Worm (Caenorhabditis elegans) whole organism, mixed stage, embryonic: ENCODE data around the gene T25G12.3.

Experiments used
- M03D4.4 ChIP-seq: sonication (generic microtip); optimal IDR thresholded peaks from 2 replicates; lab custom pipeline; 2017; ENCODE audit warnings: mild to moderate bottlenecking, missing genetic modification characterization, missing compliant biosample characterization
- bed-3 ChIP-seq: fragments of 200-800 bp; sonication (Bioruptor generic); optimal IDR thresholded peaks from 3 replicates; lab custom pipeline; 2018; ENCODE audit warnings: mild to moderate bottlenecking, missing genetic modification characterization, moderate library complexity, missing compliant biosample characterization
- blmp-1 ChIP-seq: fragments of 150-350 bp; optimal IDR thresholded peaks from 2 replicates; lab custom pipeline; 2014; ENCODE audit warnings: missing biosample characterization, missing genetic modification characterization
- ceh-39 ChIP-seq: fragments of 150-350 bp; optimal IDR thresholded peaks from 2 replicates; lab custom pipeline; 2014; ENCODE audit warnings: missing biosample characterization, missing genetic modification characterization
- ceh-43 ChIP-seq: fragments of 200-800 bp; sonication (Bioruptor generic); optimal IDR thresholded peaks from 2 replicates; lab custom pipeline; 2018; ENCODE audit warnings: mild to moderate bottlenecking, missing genetic modification characterization, moderate library complexity, missing compliant biosample characterization
- ceh-83 ChIP-seq: fragments of 200-800 bp; sonication (Bioruptor generic); optimal IDR thresholded peaks from 2 replicates; lab custom pipeline; 2018; ENCODE audit warnings: mild to moderate bottlenecking, missing genetic modification characterization, missing compliant biosample characterization
- ces-1 ChIP-seq: fragments of 150-350 bp; optimal IDR thresholded peaks from 2 replicates; lab custom pipeline; 2014; ENCODE audit warnings: missing biosample characterization, missing genetic modification reagents, missing genetic modification characterization
- cnd-1 ChIP-seq: fragments of 200-800 bp; sonication (Bioruptor generic); optimal IDR thresholded peaks from 2 replicates; lab custom pipeline; 2018; ENCODE audit warnings: mild to moderate bottlenecking, missing genetic modification characterization, missing compliant biosample characterization
- drap-1 ChIP-seq: fragments of 200-800 bp; sonication (Bioruptor generic); optimal IDR thresholded peaks from 3 replicates; lab custom pipeline; 2018; ENCODE audit warnings: mild to moderate bottlenecking, missing genetic modification characterization, missing compliant biosample characterization
- elt-1 ChIP-seq: sonication (generic microtip); optimal IDR thresholded peaks from 2 replicates; lab custom pipeline; 2017; ENCODE audit warnings: missing genetic modification characterization, mild to moderate bottlenecking, missing compliant biosample characterization, antibody characterized with exemption, moderate library complexity, borderline replicate concordance; ENCODE audit not compliant: insufficient read depth
- elt-3 ChIP-seq: fragments of 150-350 bp; optimal IDR thresholded peaks from 2 replicates; lab custom pipeline; 2014; ENCODE audit warnings: missing biosample characterization, missing genetic modification characterization
- flh-1 ChIP-seq: fragments of 200-800 bp; sonication (Bioruptor generic); optimal IDR thresholded peaks from 2 replicates; lab custom pipeline; 2018; ENCODE audit warnings: mild to moderate bottlenecking, missing genetic modification characterization, moderate library complexity, missing compliant biosample characterization
- hlh-1 ChIP-seq: fragments of 150-350 bp; optimal IDR thresholded peaks from 2 replicates; lab custom pipeline; 2014; ENCODE audit warnings: missing biosample characterization, missing genetic modification reagents, missing genetic modification characterization
- lin-13 ChIP-seq: fragments of 150-350 bp; optimal IDR thresholded peaks from 2 replicates; lab custom pipeline; 2014; ENCODE audit warnings: missing biosample characterization, missing genetic modification characterization
- lsy-2 ChIP-seq: fragments of 150-350 bp; optimal IDR thresholded peaks from 2 replicates; lab custom pipeline; 2014; ENCODE audit warnings: missing biosample characterization, missing genetic modification characterization
- mab-5 ChIP-seq: fragments of 150-350 bp; optimal IDR thresholded peaks from 2 replicates; lab custom pipeline; 2014; ENCODE audit warnings: missing biosample characterization, missing genetic modification characterization
- mep-1 ChIP-seq: fragments of 150-350 bp; optimal IDR thresholded peaks from 2 replicates; lab custom pipeline; 2017; ENCODE audit warnings: missing biosample characterization, missing genetic modification reagents, missing genetic modification characterization, inconsistent platforms
- nhr-12 ChIP-seq: fragments of 150-350 bp; optimal IDR thresholded peaks from 2 replicates; lab custom pipeline; 2014; ENCODE audit warnings: missing biosample characterization, missing genetic modification characterization
- nhr-2 ChIP-seq: fragments of 150-350 bp; optimal IDR thresholded peaks from 2 replicates; lab custom pipeline; 2014; ENCODE audit warnings: missing biosample characterization, missing genetic modification characterization
- nhr-28 ChIP-seq: fragments of 150-350 bp; optimal IDR thresholded peaks from 2 replicates; lab custom pipeline; 2014; ENCODE audit warnings: missing biosample characterization, missing genetic modification characterization
- nhr-76 ChIP-seq: sonication (generic microtip); optimal IDR thresholded peaks from 2 replicates; lab custom pipeline; 2017; ENCODE audit warnings: missing biosample characterization, missing genetic modification characterization
- pha-4 ChIP-seq: fragments of 150-350 bp; optimal IDR thresholded peaks from 2 replicates; lab custom pipeline; 2018; ENCODE audit warnings: missing biosample characterization, missing genetic modification reagents, missing genetic modification characterization
- sem-2 ChIP-seq: fragments of 200-800 bp; sonication (Bioruptor generic); optimal IDR thresholded peaks from 2 replicates; lab custom pipeline; 2018; ENCODE audit warnings: mild to moderate bottlenecking, missing genetic modification characterization, missing compliant biosample characterization
- snpc-4 ChIP-seq: fragments of 150-350 bp; optimal IDR thresholded peaks from 2 replicates; lab custom pipeline; 2014; ENCODE audit warnings: missing biosample characterization, missing genetic modification characterization
- sptf-1 ChIP-seq: sonication (generic microtip); optimal IDR thresholded peaks from 2 replicates; lab custom pipeline; 2017; ENCODE audit warnings: mild to moderate bottlenecking, missing genetic modification characterization, moderate library complexity, missing compliant biosample characterization
- tbx-8 ChIP-seq: fragments of 200-800 bp; sonication (Bioruptor generic); optimal IDR thresholded peaks from 2 replicates; lab custom pipeline; 2018; ENCODE audit warnings: mild to moderate bottlenecking, missing genetic modification characterization, moderate library complexity, missing compliant biosample characterization
- unc-39 ChIP-seq: fragments of 150-350 bp; optimal IDR thresholded peaks from 2 replicates; lab custom pipeline; 2014; ENCODE audit warnings: missing biosample characterization, missing genetic modification characterization
- unc-62 ChIP-seq: fragments of 150-350 bp; optimal IDR thresholded peaks from 2 replicates; lab custom pipeline; 2014; ENCODE audit warnings: missing biosample characterization, missing genetic modification reagents, missing genetic modification characterization
- zip-8 ChIP-seq: fragments of 150-350 bp; optimal IDR thresholded peaks from 2 replicates; lab custom pipeline; 2014; ENCODE audit warnings: missing biosample characterization, missing genetic modification characterization
- ztf-11 ChIP-seq: fragments of 150-350 bp; optimal IDR thresholded peaks from 2 replicates; lab custom pipeline; 2014; ENCODE audit warnings: missing biosample characterization, missing genetic modification characterization

Gene T25G12.3

DNA sequence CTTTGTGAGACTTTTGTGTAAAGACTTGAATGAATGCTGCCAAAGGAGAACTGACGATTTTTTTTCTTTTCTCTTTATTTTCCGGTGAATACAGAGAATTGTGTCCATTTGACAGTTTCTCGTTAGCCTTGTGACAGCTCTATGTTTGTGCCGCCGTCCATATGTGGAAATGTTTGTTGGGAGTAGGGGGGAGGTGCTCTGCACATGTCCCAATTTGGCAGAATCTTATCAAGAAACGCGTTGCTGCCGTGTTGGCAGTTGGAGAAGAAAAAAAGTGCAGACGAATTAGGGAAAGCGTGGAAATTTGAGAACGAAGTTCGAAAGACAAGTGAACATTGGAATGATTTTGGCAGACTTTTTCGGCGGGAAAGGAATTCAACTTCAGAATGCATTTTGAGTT is 33.6 kb upstream of the T25G12.3 start:
- no peak for TF ChIP-seq mab-5 (tag; lab: Kevin White, UChicago)
- TF ChIP-seq nhr-28 (tag; lab: Kevin White, UChicago), result no peak
- TF ChIP-seq mep-1 (tag; lab: Kevin White, UChicago), result no peak
- no peak for TF ChIP-seq ceh-43
- no peak for TF ChIP-seq hlh-1
- no peak for TF ChIP-seq nhr-2

ce11 chrX:17203399-17203798 is 28.0 kb upstream of the T25G12.3 start:
- TF ChIP-seq sptf-1 (tag; lab: Kevin White, UChicago) (no peak), ceh-43 (no peak), lin-13 (no peak), bed-3 (no peak), ceh-39 (tag; lab: Kevin White, UChicago) (no peak), elt-3 (no peak), pha-4 (tag; lab: Kevin White, UChicago) (no peak), drap-1 (GFP tag; lab: Kevin White, UChicago) (no peak), elt-1 (tag; lab: Kevin White, UChicago) (no peak), tbx-8 (no peak), nhr-12 (tag; lab: Kevin White, UChicago) (no peak)
- TF ChIP-seq, all 35 proteins: peak for 0

DNA sequence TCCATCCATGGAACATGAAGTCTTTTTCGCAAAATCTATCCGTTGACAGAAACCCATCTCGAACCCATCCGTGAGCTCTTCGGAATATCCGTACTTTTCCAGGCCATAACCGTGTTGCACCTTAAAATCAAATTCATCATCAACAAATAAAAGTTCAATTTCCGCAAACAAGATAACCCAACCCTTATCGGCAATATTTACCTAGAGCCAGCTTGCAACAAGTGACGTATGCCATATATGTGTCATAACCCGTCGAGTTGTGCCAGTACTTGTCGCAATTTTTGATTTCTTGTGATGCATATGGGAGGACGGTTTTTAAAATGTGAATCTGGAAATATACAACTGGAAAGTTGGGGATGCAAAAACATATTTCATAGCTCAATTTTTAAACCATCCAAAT is 25.6 kb upstream of the T25G12.3 start:
- no peak for TF ChIP-seq mep-1 (tag; lab: Kevin White, UChicago)
- TF ChIP-seq sem-2, result no peak
- no peak for TF ChIP-seq flh-1 (GFP tag; lab: Kevin White, UChicago)
- TF ChIP-seq nhr-76 (tag; lab: Kevin White, UChicago), result no peak
- TF ChIP-seq, all 35 proteins: peak for 0

ce11 chrX:17209265-17209664 is 22.2 kb upstream of the T25G12.3 start, which contains the start of gene T08G2.2:
TSS of gene T08G2.2 (minus strand) at chrX:17209365.
- TF ChIP-seq flh-1 (GFP tag; lab: Kevin White, UChicago), result no peak
- TF ChIP-seq snpc-4 (tag; lab: Kevin White, UChicago), result no peak
- no peak for TF ChIP-seq M03D4.4
- no peak for TF ChIP-seq zip-8 (tag; lab: Kevin White, UChicago)
- no peak for TF ChIP-seq lsy-2 (tag; lab: Kevin White, UChicago)
- TF ChIP-seq unc-62, result no peak
- TF ChIP-seq ces-1 (GFP tag; lab: Kevin White, UChicago), result no peak
- no peak for TF ChIP-seq blmp-1 (tag; lab: Kevin White, UChicago)
- TF ChIP-seq bed-3, result no peak
- TF ChIP-seq nhr-76 (tag; lab: Kevin White, UChicago), result no peak

- TF ChIP-seq hlh-1, result no peak
- TF ChIP-seq mab-5 (tag; lab: Kevin White, UChicago), result no peak
- no peak for TF ChIP-seq ztf-11 (tag; lab: Kevin White, UChicago)
- peak; percentile 78 for TF ChIP-seq blmp-1 (tag; lab: Kevin White, UChicago)
Measured at ce11 chrX:17211513-17211912, 19.9 kb upstream of the T25G12.3 start.

DNA sequence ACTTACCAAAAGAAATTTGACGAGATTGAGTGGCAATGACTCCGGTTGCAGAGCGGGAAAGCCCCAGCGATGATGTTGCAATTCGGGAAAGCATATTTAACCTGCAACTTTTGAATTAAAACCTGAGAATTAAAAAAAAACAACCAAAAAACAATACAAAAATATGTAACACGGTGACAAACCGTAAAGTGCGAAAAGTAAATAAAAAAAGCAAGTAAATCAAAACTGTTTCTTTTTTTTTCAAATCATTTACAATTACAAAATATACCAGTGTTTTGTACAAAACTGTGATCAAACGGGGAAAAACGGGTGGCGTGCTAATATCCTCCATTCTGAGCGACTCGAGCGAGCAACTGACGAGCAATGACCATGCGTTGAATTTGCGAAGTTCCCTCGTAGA is 16.6 kb upstream of the T25G12.3 start, which contains the start of gene acdh-10:
TSS of gene acdh-10 (minus strand) at position 101 of the 400 bp plus-strand sequence.
- TF ChIP-seq nhr-2, result no peak
- no peak for TF ChIP-seq hlh-1
- no peak for TF ChIP-seq ztf-11 (tag; lab: Kevin White, UChicago)
- TF ChIP-seq cnd-1 (tag; lab: Kevin White, UChicago), result no peak
- no peak for TF ChIP-seq tbx-8
- no peak for TF ChIP-seq snpc-4 (tag; lab: Kevin White, UChicago)
- TF ChIP-seq lsy-2 (tag; lab: Kevin White, UChicago), result no peak
- no peak for TF ChIP-seq ces-1 (GFP tag; lab: Kevin White, UChicago)
- no peak for TF ChIP-seq unc-39
- no peak for TF ChIP-seq blmp-1 (tag; lab: Kevin White, UChicago)
- no peak for TF ChIP-seq ceh-83
- TF ChIP-seq bed-3, result no peak
- TF ChIP-seq ceh-43, result no peak
- TF ChIP-seq flh-1 (GFP tag; lab: Kevin White, UChicago), result no peak
- TF ChIP-seq lin-13, result no peak
